Worm (Caenorhabditis elegans) whole organism, late embryonic: ENCODE results near the gene C06B8.7.
A peak's percentile ranks its signal among the peaks of the same experiment; 100 is the strongest.

Experiments
- C38D4.7 ChIP-seq: fragments of 200-800 bp; sonication (Bioruptor generic); optimal IDR thresholded peaks from 2 replicates; lab custom pipeline; 2018; ENCODE audit warnings: mild to moderate bottlenecking, missing genetic modification characterization, moderate library complexity, missing compliant biosample characterization
- K02D7.2 ChIP-seq: sonication (generic microtip); optimal IDR thresholded peaks from 2 replicates; lab custom pipeline; 2017; ENCODE audit warnings: mild to moderate bottlenecking, missing genetic modification characterization, missing compliant biosample characterization
- T23F11.4 ChIP-seq: fragments of 200-800 bp; sonication (Bioruptor generic); optimal IDR thresholded peaks from 2 replicates; lab custom pipeline; 2018; ENCODE audit warnings: mild to moderate bottlenecking, missing genetic modification characterization, missing compliant biosample characterization
- Y22D7AL.16 ChIP-seq: sonication (generic microtip); optimal IDR thresholded peaks from 2 replicates; lab custom pipeline; 2016; ENCODE audit warnings: missing genetic modification characterization, missing compliant biosample characterization
- ahr-1 ChIP-seq: sonication (generic microtip); optimal IDR thresholded peaks from 2 replicates; lab custom pipeline; 2016; ENCODE audit warnings: missing genetic modification characterization, missing compliant biosample characterization
- ceh-14 ChIP-seq: sonication (generic microtip); optimal IDR thresholded peaks from 2 replicates; lab custom pipeline; 2016; ENCODE audit warnings: missing genotype, missing genetic modification characterization, missing compliant biosample characterization
- ceh-18 ChIP-seq: sonication (generic microtip); optimal IDR thresholded peaks from 2 replicates; lab custom pipeline; 2016; ENCODE audit warnings: missing genetic modification characterization, missing compliant biosample characterization
- ceh-22 ChIP-seq: sonication (generic microtip); optimal IDR thresholded peaks from 2 replicates; lab custom pipeline; 2017; ENCODE audit warnings: missing biosample characterization, missing genetic modification characterization
- ceh-30 ChIP-seq: fragments of 150-350 bp; optimal IDR thresholded peaks from 2 replicates; lab custom pipeline; 2014; ENCODE audit warnings: missing biosample characterization, missing genetic modification characterization
- ceh-31 ChIP-seq: sonication (generic microtip); optimal IDR thresholded peaks from 2 replicates; lab custom pipeline; 2016; ENCODE audit warnings: missing genetic modification characterization, missing compliant biosample characterization
- ceh-45 ChIP-seq: fragments of 200-800 bp; sonication (Bioruptor generic); IDR thresholded peaks from 2 replicates; pipeline ENCODE4 v1.3.6; 2022; ENCODE audit warnings: missing genetic modification reagents, missing genetic modification characterization, missing compliant biosample characterization
- ceh-9 ChIP-seq: sonication (generic microtip); optimal IDR thresholded peaks from 2 replicates; lab custom pipeline; 2016; ENCODE audit warnings: mild to moderate bottlenecking, missing genetic modification characterization, inconsistent platforms, missing compliant biosample characterization
- che-1 ChIP-seq: sonication (generic microtip); optimal IDR thresholded peaks from 2 replicates; lab custom pipeline; 2016; ENCODE audit warnings: mild to moderate bottlenecking, missing genetic modification characterization, missing compliant biosample characterization
- dmd-4 ChIP-seq: sonication (generic microtip); optimal IDR thresholded peaks from 2 replicates; lab custom pipeline; 2016; ENCODE audit warnings: borderline replicate concordance, missing genetic modification characterization, missing compliant biosample characterization
- elt-2 ChIP-seq: sonication (generic microtip); optimal IDR thresholded peaks from 2 replicates; lab custom pipeline; 2016; ENCODE audit warnings: missing genetic modification reagents, missing genetic modification characterization, missing compliant biosample characterization
- ets-4 ChIP-seq: sonication (generic microtip); optimal IDR thresholded peaks from 2 replicates; lab custom pipeline; 2016; ENCODE audit warnings: missing genetic modification characterization, missing compliant biosample characterization
- eyg-1 ChIP-seq: sonication (generic microtip); optimal IDR thresholded peaks from 2 replicates; lab custom pipeline; 2016; ENCODE audit warnings: missing genotype, missing genetic modification characterization, missing compliant biosample characterization
- fax-1 ChIP-seq: sonication (generic microtip); optimal IDR thresholded peaks from 2 replicates; lab custom pipeline; 2016; ENCODE audit warnings: missing genotype, missing genetic modification characterization, missing compliant biosample characterization
- fkh-10 ChIP-seq: fragments of 150-350 bp; optimal IDR thresholded peaks from 2 replicates; lab custom pipeline; 2014; ENCODE audit warnings: missing biosample characterization, missing genetic modification reagents, missing genetic modification characterization
- fkh-6 ChIP-seq: sonication (generic microtip); optimal IDR thresholded peaks from 2 replicates; lab custom pipeline; 2016; ENCODE audit warnings: missing genetic modification characterization, missing compliant biosample characterization
- hlh-15 ChIP-seq: sonication (generic microtip); optimal IDR thresholded peaks from 2 replicates; lab custom pipeline; 2016; ENCODE audit warnings: missing genetic modification characterization, missing compliant biosample characterization
- hlh-8 ChIP-seq: sonication (generic microtip); optimal IDR thresholded peaks from 2 replicates; lab custom pipeline; 2016; ENCODE audit warnings: missing genotype, missing genetic modification characterization, missing compliant biosample characterization
- lim-6 ChIP-seq: sonication (generic microtip); optimal IDR thresholded peaks from 2 replicates; lab custom pipeline; 2016; ENCODE audit warnings: missing genetic modification characterization, missing compliant biosample characterization
- madf-2 ChIP-seq: sonication (generic microtip); optimal IDR thresholded peaks from 2 replicates; lab custom pipeline; 2017; ENCODE audit warnings: missing genetic modification characterization, missing compliant biosample characterization
- nfya-1 ChIP-seq: sonication (generic microtip); optimal IDR thresholded peaks from 2 replicates; lab custom pipeline; 2017; ENCODE audit warnings: missing genetic modification characterization, mild to moderate bottlenecking, missing compliant biosample characterization, antibody characterized with exemption, moderate library complexity
- nhr-11 ChIP-seq: fragments of 150-350 bp; optimal IDR thresholded peaks from 2 replicates; lab custom pipeline; 2014; ENCODE audit warnings: missing biosample characterization, missing genetic modification characterization
- nhr-232 ChIP-seq: sonication (generic microtip); optimal IDR thresholded peaks from 2 replicates; lab custom pipeline; 2016; ENCODE audit warnings: missing genetic modification characterization, missing compliant biosample characterization
- npax-4 ChIP-seq: sonication (generic microtip); optimal IDR thresholded peaks from 2 replicates; lab custom pipeline; 2016; ENCODE audit warnings: missing genetic modification characterization, missing compliant biosample characterization
- pat-9 ChIP-seq: fragments of 200-800 bp; sonication (Bioruptor generic); optimal IDR thresholded peaks from 2 replicates; lab custom pipeline; 2018; ENCODE audit warnings: mild to moderate bottlenecking, missing genetic modification characterization, moderate library complexity, missing compliant biosample characterization
- pax-1 ChIP-seq: fragments of 150-350 bp; optimal IDR thresholded peaks from 2 replicates; lab custom pipeline; 2014; ENCODE audit warnings: missing biosample characterization, missing genetic modification characterization
- pha-2 ChIP-seq: sonication (generic microtip); optimal IDR thresholded peaks from 2 replicates; lab custom pipeline; 2017; ENCODE audit warnings: mild to moderate bottlenecking, missing genetic modification characterization, missing compliant biosample characterization
- pha-4 ChIP-seq: fragments of 150-350 bp; optimal IDR thresholded peaks from 2 replicates; lab custom pipeline; 2018; ENCODE audit warnings: missing biosample characterization, missing genetic modification reagents, missing genetic modification characterization
- pqm-1 ChIP-seq: sonication (generic microtip); optimal IDR thresholded peaks from 2 replicates; lab custom pipeline; 2016; ENCODE audit warnings: missing genetic modification characterization, missing compliant biosample characterization
- pros-1 ChIP-seq: fragments of 150-350 bp; optimal IDR thresholded peaks from 2 replicates; lab custom pipeline; 2014; ENCODE audit warnings: missing biosample characterization, missing genetic modification reagents, missing genetic modification characterization
- sdc-2 ChIP-seq: sonication (generic microtip); optimal IDR thresholded peaks from 2 replicates; lab custom pipeline; 2016; ENCODE audit warnings: missing genotype, missing genetic modification characterization, missing compliant biosample characterization
- sox-2 ChIP-seq: fragments of 200-800 bp; sonication (Bioruptor generic); IDR thresholded peaks from 2 replicates; pipeline ENCODE4 v1.3.6; 2022; ENCODE audit warnings: missing genetic modification reagents, missing genetic modification characterization, missing compliant biosample characterization
- sox-4 ChIP-seq: sonication (generic microtip); optimal IDR thresholded peaks from 2 replicates; lab custom pipeline; 2017; ENCODE audit warnings: mild to moderate bottlenecking, missing genetic modification characterization, inconsistent platforms, missing compliant biosample characterization
- tbx-7 ChIP-seq: sonication (generic microtip); optimal IDR thresholded peaks from 2 replicates; lab custom pipeline; 2016; ENCODE audit warnings: missing genotype, missing genetic modification characterization, missing compliant biosample characterization
- ttx-3 ChIP-seq: sonication (generic microtip); optimal IDR thresholded peaks from 2 replicates; lab custom pipeline; 2016; ENCODE audit warnings: missing genetic modification reagents, missing genetic modification characterization, missing compliant biosample characterization
- unc-3 ChIP-seq, 2 experiments: fragments of 200-800 bp in 1 of 2; sonication (Bioruptor generic) in 1 of 2; sonication (generic microtip) in 1 of 2; conservative IDR thresholded peaks in 1 of 2; optimal IDR thresholded peaks in 1 of 2; 2 replicates each; pipeline versions ENCODE4 v1.3.6 to Lab custom; 2016 to 2022; ENCODE audit warnings: missing compliant biosample characterization in 2 of 2, missing genetic modification characterization in 2 of 2, missing genetic modification reagents in 1 of 2
- unc-42 ChIP-seq: sonication (generic microtip); optimal IDR thresholded peaks from 2 replicates; lab custom pipeline; 2016; ENCODE audit warnings: missing genotype, missing genetic modification characterization, missing compliant biosample characterization
- unc-86 ChIP-seq: sonication (generic microtip); optimal IDR thresholded peaks from 2 replicates; lab custom pipeline; 2016; ENCODE audit warnings: missing genetic modification characterization, missing compliant biosample characterization
- zip-5 ChIP-seq: sonication (generic microtip); optimal IDR thresholded peaks from 2 replicates; lab custom pipeline; 2016; ENCODE audit warnings: missing genetic modification characterization, missing compliant biosample characterization

C06B8.7 gene

DNA sequence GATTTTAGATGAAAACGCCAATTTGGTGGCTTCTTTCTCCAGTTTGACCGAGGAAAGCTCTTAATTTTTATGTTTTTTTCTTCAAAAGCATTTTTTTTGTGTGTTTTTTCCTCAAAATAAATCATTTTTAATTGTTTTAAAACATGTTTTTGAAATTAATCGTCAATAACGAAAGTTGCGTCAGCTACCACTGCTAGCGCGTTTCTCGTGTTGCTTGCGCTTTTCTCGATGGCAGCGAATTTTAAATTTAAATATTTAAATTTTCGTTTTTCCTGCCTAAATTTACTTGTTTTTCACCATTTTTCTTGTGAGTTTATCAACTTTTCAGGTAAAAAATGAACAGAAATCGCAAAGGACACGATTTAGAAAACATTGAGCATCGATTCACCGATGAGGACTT lies 39.4 kb downstream of the C06B8.7 start, which contains the start of gene prde-1:
prde-1 (plus strand) TSS at position 322 of the 400 bp plus-strand sequence.
- TF ChIP-seq K02D7.2 (no peak), dmd-4 (tag; lab: Kevin White, UChicago) (no peak), ceh-18 (tag; lab: Kevin White, UChicago) (no peak), C38D4.7 (GFP tag; lab: Kevin White, UChicago) (no peak), pax-1 (no peak), pros-1 (tag; lab: Kevin White, UChicago) (no peak), che-1 (tag; lab: Kevin White, UChicago) (no peak), npax-4 (tag; lab: Kevin White, UChicago) (no peak), lim-6 (tag; lab: Kevin White, UChicago) (no peak), pqm-1 (tag; lab: Kevin White, UChicago) (no peak), tbx-7 (tag; lab: Kevin White, UChicago) (no peak)

DNA sequence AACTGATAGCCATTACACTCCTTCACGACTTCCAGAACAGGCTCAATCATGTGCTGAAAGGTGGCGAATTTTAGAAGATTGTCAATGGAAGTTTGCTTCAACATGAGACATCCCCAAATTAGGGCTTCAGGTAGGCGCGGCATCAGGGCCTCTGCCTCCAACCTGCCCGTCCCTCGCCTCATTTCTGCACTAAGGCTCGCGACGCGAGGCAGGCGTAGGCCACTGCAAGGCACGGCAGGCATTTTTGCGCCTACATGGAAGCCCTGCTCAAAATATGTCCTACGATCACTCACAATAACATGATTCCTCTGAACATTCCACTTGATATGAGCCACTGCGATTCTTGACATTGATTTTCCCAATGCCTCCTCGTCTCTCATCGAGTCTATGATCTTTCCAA lies 44.7 kb downstream of the C06B8.7 start:
- TF ChIP-seq pha-4 (tag; lab: Kevin White, UChicago) (no peak), elt-2 (tag; lab: Kevin White, UChicago) (no peak), unc-42 (tag; lab: Kevin White, UChicago) (no peak), eyg-1 (no peak), ceh-22 (no peak), ahr-1 (tag; lab: Kevin White, UChicago) (no peak), nfya-1 (tag; lab: Kevin White, UChicago) (no peak), ets-4 (tag; lab: Kevin White, UChicago) (no peak), hlh-15 (no peak), pqm-1 (tag; lab: Kevin White, UChicago) (no peak)

DNA sequence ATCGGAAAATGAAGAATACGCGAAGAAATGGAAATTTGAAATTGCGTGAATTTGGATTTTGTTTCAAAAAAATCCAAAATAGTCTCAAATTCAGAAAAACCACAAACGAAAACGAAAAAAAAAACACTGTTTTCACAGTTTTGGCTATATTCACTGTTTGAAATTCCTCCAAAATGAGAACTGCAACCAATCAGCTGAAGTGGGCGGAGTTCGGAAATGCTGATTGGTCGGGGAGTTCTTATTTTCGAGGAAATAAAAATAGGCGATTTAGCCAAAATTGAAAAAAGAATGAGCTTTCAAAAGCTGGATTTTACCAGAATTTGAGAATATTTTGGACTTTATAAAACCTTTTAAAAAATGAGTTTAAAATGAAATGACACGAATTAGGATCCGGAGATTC lies 46.4 kb downstream of the C06B8.7 start, which contains the start of gene glb-14:
glb-14 (minus strand) TSS at position 97 of the 400 bp plus-strand sequence.
- TF ChIP-seq sox-4 (tag; lab: Kevin White, UChicago) (no peak), nfya-1 (tag; lab: Kevin White, UChicago) (peak; percentile 63)

DNA sequence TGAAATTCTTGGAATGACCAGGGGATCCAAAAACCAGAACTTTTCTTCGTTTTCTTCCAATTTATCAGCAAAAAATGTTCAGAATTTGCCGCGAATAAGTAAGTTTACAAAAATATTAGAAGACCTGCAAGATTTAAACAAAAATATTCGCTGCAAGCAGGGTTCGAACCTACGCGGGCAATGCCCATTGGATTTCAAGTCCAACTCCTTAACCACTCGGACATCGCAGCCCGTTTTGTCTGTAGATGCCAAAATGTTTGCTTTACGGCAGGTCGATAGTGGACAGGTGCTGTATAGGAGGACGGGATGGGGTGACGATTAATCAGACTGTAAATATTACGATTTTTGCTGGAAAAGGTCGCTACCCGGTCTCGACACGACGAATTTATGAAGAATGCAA lies 49.2 kb downstream of the C06B8.7 start:
- TF ChIP-seq unc-86 = no peak
- TF ChIP-seq pat-9 = no peak

DNA sequence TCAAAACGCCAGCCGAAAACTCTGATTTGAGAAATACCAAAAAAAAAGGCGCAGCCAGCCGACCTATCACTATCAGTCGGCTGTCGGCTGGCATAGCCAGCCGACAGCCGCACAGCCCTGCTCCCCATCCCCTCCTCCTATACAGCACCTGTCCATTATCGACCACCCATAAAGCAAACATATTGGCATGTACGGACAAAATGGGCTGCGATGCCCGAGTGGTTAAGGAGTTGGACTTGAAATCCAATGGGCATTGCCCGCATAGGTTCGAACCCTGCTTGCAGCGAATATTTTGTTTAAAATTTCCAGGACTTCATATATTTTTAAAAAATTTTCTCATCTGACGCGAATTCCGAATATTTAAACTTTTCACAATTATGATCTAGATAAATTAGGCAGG lies 51.9 kb downstream of the C06B8.7 start:
- TF ChIP-seq ceh-9 = no peak
- TF ChIP-seq npax-4 (tag; lab: Kevin White, UChicago) = no peak
- TF ChIP-seq unc-42 (tag; lab: Kevin White, UChicago) = no peak
- no peak for TF ChIP-seq sdc-2
- TF ChIP-seq fax-1 = no peak
- no peak for TF ChIP-seq eyg-1
- TF ChIP-seq ceh-31 = no peak
- no peak for TF ChIP-seq sox-4 (tag; lab: Kevin White, UChicago)

DNA sequence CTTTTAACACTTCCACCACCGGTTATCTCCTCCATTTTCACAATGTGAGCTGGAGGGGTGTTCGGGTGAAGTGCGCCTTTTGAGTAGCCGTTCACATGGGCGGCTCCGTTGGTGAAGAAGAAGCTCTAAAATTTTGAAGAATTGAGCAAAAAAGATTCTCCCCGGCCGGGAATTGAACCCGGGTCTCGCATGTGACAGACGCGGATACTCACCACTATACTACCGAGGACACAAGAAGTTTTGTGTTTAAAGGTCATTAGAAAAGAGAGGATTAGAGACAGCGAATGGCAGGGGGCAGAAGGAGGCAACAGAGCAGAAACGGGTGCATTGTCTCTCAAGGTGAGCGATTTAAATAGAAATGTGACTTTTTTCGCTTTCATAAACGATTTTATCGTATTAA lies 53.1 kb downstream of the C06B8.7 start:
- TF ChIP-seq ttx-3 (tag; lab: Kevin White, UChicago) (peak; percentile 70), ceh-18 (tag; lab: Kevin White, UChicago) (peak; percentile 69), madf-2 (tag; lab: Kevin White, UChicago) (peak; percentile 72), zip-5 (tag; lab: Kevin White, UChicago) (peak; percentile 28), fkh-10 (GFP tag; lab: Kevin White, UChicago) (peak; percentile 46), unc-3 (GFP tag; conservative IDR thresholded peaks at IDR 0.05; lab: Robert Waterston, UW) (peak; percentile 68), unc-3 (tag; optimal IDR thresholded peaks at IDR 0.05; lab: Kevin White, UChicago) (peak; percentile 53), hlh-15 (peak; percentile 54), ceh-14 (tag; lab: Kevin White, UChicago) (peak; percentile 84), pha-2 (peak; percentile 84), hlh-8 (peak; percentile 55), nhr-232 (tag; lab: Kevin White, UChicago) (peak; percentile 73), fax-1 (peak; percentile 55), nhr-11 (tag; lab: Kevin White, UChicago) (no peak), ceh-45 (GFP tag; lab: Robert Waterston, UW) (peak; percentile 79; the same call in 1 of the 2 replicates), ceh-30 (peak; percentile 49), fkh-6 (peak; percentile 90), tbx-7 (tag; lab: Kevin White, UChicago) (peak; percentile 43), Y22D7AL.16 (tag; lab: Kevin White, UChicago) (peak; percentile 81), T23F11.4 (GFP tag; lab: Kevin White, UChicago) (peak; percentile 79), sox-2 (peak; percentile 67; the same call in 1 of the 2 replicates), pha-4 (tag; lab: Kevin White, UChicago) (no peak)
